Worm (Caenorhabditis elegans): Measurements from ENCODE around the gene Y45F3A.4.
A peak's percentile ranks its signal among the peaks of the same experiment; 100 is the strongest.

Gene Y45F3A.4

ce11 chrIII:10583483-10583882 lies 8.3 kb upstream of the Y45F3A.4 start:
- TF ChIP-seq nhr-237 (tag; optimal IDR thresholded peaks at IDR 0.05) (no peak), ama-1 (optimal IDR thresholded peaks at IDR 0.05) (no peak), egl-27 (tag; optimal IDR thresholded peaks at IDR 0.05) (no peak), gmeb-1 (tag; optimal IDR thresholded peaks at IDR 0.05) (no peak), lin-39 (tag; optimal IDR thresholded peaks at IDR 0.05) (no peak), unc-55 (GFP tag; optimal IDR thresholded peaks at IDR 0.05) (no peak), nhr-25 (tag; optimal IDR thresholded peaks at IDR 0.05) (no peak), nhr-129 (tag; optimal IDR thresholded peaks at IDR 0.05) (no peak), nhr-11 (tag; optimal IDR thresholded peaks at IDR 0.05) (no peak), ztf-11 (tag; optimal IDR thresholded peaks at IDR 0.05) (no peak), lsy-2 (tag; optimal IDR thresholded peaks at IDR 0.05) (no peak), nhr-77 (tag; optimal IDR thresholded peaks at IDR 0.05) (no peak), mab-5 (tag; optimal IDR thresholded peaks at IDR 0.05) (no peak), lin-13 (GFP tag; optimal IDR thresholded peaks at IDR 0.05) (no peak)

- TF ChIP-seq nhr-237 (tag; optimal IDR thresholded peaks at IDR 0.05) (no peak), F13H6.1 (tag; optimal IDR thresholded peaks at IDR 0.05) (no peak), snpc-4 (tag; optimal IDR thresholded peaks at IDR 0.05) (peak; percentile 1)
These were observed 5.0 kb upstream of the Y45F3A.4 start for ce11 chrIII:10580206-10580605.

ce11 chrIII:10578873-10579272 lies 3.7 kb upstream of the Y45F3A.4 start:
- TF ChIP-seq nhr-10 (tag; optimal IDR thresholded peaks at IDR 0.05) (no peak), lsy-2 (tag; optimal IDR thresholded peaks at IDR 0.05) (peak in 1 of 2 experiments; percentile 8)

- TF ChIP-seq lsy-2 (tag; optimal IDR thresholded peaks at IDR 0.05), result peak in 1 of 2 experiments; percentile 23
- TF ChIP-seq elt-1 (tag; optimal IDR thresholded peaks at IDR 0.05), result no peak
These were observed 2.6 kb upstream of the Y45F3A.4 start for ce11 chrIII:10577782-10578181.

ce11 chrIII:10569246-10569645 lies 6.0 kb downstream of the Y45F3A.4 start:
- TF ChIP-seq peb-1 (tag; optimal IDR thresholded peaks at IDR 0.05) (no peak), unc-55 (GFP tag; optimal IDR thresholded peaks at IDR 0.05) (no peak), ama-1 (optimal IDR thresholded peaks at IDR 0.05) (no peak), elt-3 (tag; optimal IDR thresholded peaks at IDR 0.05) (no peak), C34F6.9 (tag; optimal IDR thresholded peaks at IDR 0.05) (no peak), ceh-82 (tag; optimal IDR thresholded peaks at IDR 0.05) (no peak), sem-4 (tag; optimal IDR thresholded peaks at IDR 0.05) (no peak), lin-11 (tag; optimal IDR thresholded peaks at IDR 0.05) (no peak), nhr-23 (tag; optimal IDR thresholded peaks at IDR 0.05) (no peak), unc-62 (GFP tag; optimal IDR thresholded peaks at IDR 0.05) (no peak), ztf-4 (tag; optimal IDR thresholded peaks at IDR 0.05) (no peak), nhr-11 (tag; optimal IDR thresholded peaks at IDR 0.05) (no peak), alr-1 (tag; optimal IDR thresholded peaks at IDR 0.05) (no peak), sma-9 (GFP tag; optimal IDR thresholded peaks at IDR 0.05) (no peak), sma-9 (tag; optimal IDR thresholded peaks at IDR 0.05) (no peak), nhr-10 (tag; optimal IDR thresholded peaks at IDR 0.05) (no peak), nhr-77 (tag; optimal IDR thresholded peaks at IDR 0.05) (no peak), nhr-12 (tag; optimal IDR thresholded peaks at IDR 0.05) (no peak), lin-39 (tag; optimal IDR thresholded peaks at IDR 0.05) (no peak), blmp-1 (tag; optimal IDR thresholded peaks at IDR 0.05; ENCODE audit: insufficient read depth) (no peak), mdl-1 (tag; optimal IDR thresholded peaks at IDR 0.05) (no peak)

- TF ChIP-seq gmeb-1 (tag; optimal IDR thresholded peaks at IDR 0.05) (no peak), C34F6.9 (tag; optimal IDR thresholded peaks at IDR 0.05) (no peak), unc-55 (GFP tag; optimal IDR thresholded peaks at IDR 0.05) (no peak), mdl-1 (tag; optimal IDR thresholded peaks at IDR 0.05) (no peak), nhr-21 (tag; optimal IDR thresholded peaks at IDR 0.05) (no peak), crh-2 (tag; optimal IDR thresholded peaks at IDR 0.05) (peak; percentile 51), egl-27 (tag; optimal IDR thresholded peaks at IDR 0.05) (no peak), mab-5 (tag; optimal IDR thresholded peaks at IDR 0.05) (no peak), ama-1 (optimal IDR thresholded peaks at IDR 0.05) (no peak), lsy-2 (tag; optimal IDR thresholded peaks at IDR 0.05) (peak in 1 of 2 experiments; percentile 35), fos-1 (tag; optimal IDR thresholded peaks at IDR 0.05) (peak; percentile 52), nhr-11 (tag; optimal IDR thresholded peaks at IDR 0.05) (no peak), snpc-4 (tag; optimal IDR thresholded peaks at IDR 0.05) (no peak), sma-9 (GFP tag; optimal IDR thresholded peaks at IDR 0.05) (no peak), sma-9 (tag; optimal IDR thresholded peaks at IDR 0.05) (no peak), lin-39 (tag; optimal IDR thresholded peaks at IDR 0.05) (no peak), nhr-12 (tag; optimal IDR thresholded peaks at IDR 0.05) (no peak), sma-3 (GFP tag; optimal IDR thresholded peaks at IDR 0.05) (peak; percentile 14), ztf-4 (tag; optimal IDR thresholded peaks at IDR 0.05) (no peak), nhr-77 (tag; optimal IDR thresholded peaks at IDR 0.05) (no peak)
These were observed 9.3 kb downstream of the Y45F3A.4 start, which contains the start of gene acdh-11 for ce11 chrIII:10565926-10566325. acdh-11 (plus strand) TSS chrIII:10566258.
